Worm (Caenorhabditis elegans): ENCODE results near the gene ttr-18.

Gene ttr-18

DNA sequence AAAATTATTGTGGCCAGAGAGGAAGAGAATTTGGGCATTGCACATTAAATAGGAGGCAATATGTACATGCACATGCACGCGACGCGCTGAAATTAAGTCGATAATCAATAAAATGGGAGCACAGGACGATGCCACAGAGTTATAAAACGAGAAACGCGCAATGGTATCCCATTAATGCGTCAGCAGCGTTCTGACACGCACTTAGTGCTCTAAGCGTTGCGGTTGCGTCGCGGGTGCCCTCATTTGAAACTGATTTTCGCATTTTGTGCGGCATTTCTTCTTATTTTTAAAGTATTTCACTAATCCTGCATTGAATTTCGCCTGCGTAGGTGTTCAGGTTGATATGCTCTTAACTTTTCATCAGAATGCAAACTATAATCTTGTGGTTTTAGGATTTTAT lies 33.5 kb downstream of the ttr-18 start, which contains the start of gene rsp-1 (continued):
- TF ChIP-seq hsf-1 (GFP tag; IDR thresholded peaks at IDR 0.05), result peak; percentile 12; the same call in 1 of the 2 replicates

DNA sequence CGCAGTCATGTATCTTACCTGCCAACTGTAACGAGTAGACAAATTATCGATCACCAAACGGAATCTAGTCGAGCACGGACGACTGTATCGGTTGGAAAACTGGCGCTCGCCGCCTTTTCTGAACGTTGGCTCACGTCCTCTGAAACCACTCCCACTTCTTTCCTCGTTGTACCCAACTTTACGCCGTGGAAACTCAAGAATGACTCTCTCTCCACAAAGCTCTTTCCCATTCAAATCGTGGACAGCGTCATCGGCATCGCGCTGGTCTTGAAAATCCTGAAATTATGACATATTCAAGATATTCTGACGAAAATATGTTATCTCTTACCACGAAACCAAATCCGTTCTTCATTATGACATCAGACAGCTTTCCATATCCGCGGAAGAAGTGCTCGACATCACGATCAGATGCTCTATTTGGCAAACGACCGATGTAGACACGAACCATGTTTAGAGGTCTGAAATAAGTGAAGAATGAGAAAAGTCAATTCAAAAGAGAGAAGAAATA lies 34.0 kb downstream of the ttr-18 start, which contains the start of gene rsp-2:
rsp-2 (minus strand) TSS at position 458 of the 508 bp plus-strand sequence.
- no peak for TF ChIP-seq mcd-1 (GFP tag; IDR thresholded peaks at IDR 0.05)
- no peak for TF ChIP-seq unc-130 (GFP tag; optimal IDR thresholded peaks at IDR 0.05)
- TF ChIP-seq ceh-91 (GFP tag; IDR thresholded peaks at IDR 0.05), result no peak
- no peak for TF ChIP-seq madf-8 (GFP tag; conservative IDR thresholded peaks at IDR 0.05)
- TF ChIP-seq aptf-2 (GFP tag; conservative IDR thresholded peaks at IDR 0.05), result no peak
- TF ChIP-seq T26A5.8 (tag; optimal IDR thresholded peaks at IDR 0.05), result no peak
- no peak for TF ChIP-seq Y79H2A.3 (GFP tag; conservative IDR thresholded peaks at IDR 0.05)
- no peak for TF ChIP-seq cebp-1 (GFP tag; IDR thresholded peaks at IDR 0.05)
- no peak for TF ChIP-seq cebp-1 (tag; optimal IDR thresholded peaks at IDR 0.05)
- TF ChIP-seq tbx-9 (tag; optimal IDR thresholded peaks at IDR 0.05; ENCODE audit: borderline replicate concordance), result no peak
- no peak for TF ChIP-seq B0261.1 (tag; optimal IDR thresholded peaks at IDR 0.05)
- TF ChIP-seq K12H6.12 (tag; optimal IDR thresholded peaks at IDR 0.05), result no peak
- no peak for TF ChIP-seq ceh-58 (GFP tag; IDR thresholded peaks at IDR 0.05)
- no peak for TF ChIP-seq tbp1 (GFP tag; optimal IDR thresholded peaks at IDR 0.05)
- TF ChIP-seq rpc-1 (optimal IDR thresholded peaks at IDR 0.05), result no peak
- no peak for TF ChIP-seq rpc-1 (tag; optimal IDR thresholded peaks at IDR 0.05)
- TF ChIP-seq ztf-25 (GFP tag; IDR thresholded peaks at IDR 0.05), result no peak
- no peak for TF ChIP-seq gei-17 (GFP tag; optimal IDR thresholded peaks at IDR 0.05)
- TF ChIP-seq C06A6.2 (GFP tag; conservative IDR thresholded peaks at IDR 0.05), result no peak
- no peak for TF ChIP-seq xnd-1 (tag; optimal IDR thresholded peaks at IDR 0.05)

DNA sequence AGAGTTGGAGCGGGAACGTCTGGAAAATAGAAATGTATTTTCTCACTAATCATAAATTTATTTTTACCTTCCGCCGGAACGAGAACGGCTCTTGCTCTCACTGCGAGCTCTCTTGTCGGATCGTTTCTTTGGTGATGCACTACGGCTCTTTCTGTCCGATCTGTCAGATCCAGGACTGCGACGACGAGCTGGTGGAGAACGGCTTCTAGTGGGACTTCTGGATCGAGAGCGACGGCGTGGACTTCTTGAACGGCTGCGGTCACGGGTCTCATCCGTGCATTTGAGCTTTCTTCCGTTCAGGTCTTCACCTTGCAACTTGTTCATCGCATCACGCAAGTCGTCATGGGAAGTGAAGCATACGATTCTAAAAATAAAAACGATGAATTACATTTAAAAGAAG lies 34.8 kb downstream of the ttr-18 start:
- TF ChIP-seq akir-1 (GFP tag; optimal IDR thresholded peaks at IDR 0.05) (no peak), zfh-2 (GFP tag; conservative IDR thresholded peaks at IDR 0.05) (peak; percentile 78), egrh-3 (GFP tag; IDR thresholded peaks at IDR 0.05) (peak; percentile 28; the same call in 1 of the 2 replicates), Y79H2A.3 (GFP tag; conservative IDR thresholded peaks at IDR 0.05) (no peak), fkh-3 (tag; optimal IDR thresholded peaks at IDR 0.05) (peak; percentile 2)

DNA sequence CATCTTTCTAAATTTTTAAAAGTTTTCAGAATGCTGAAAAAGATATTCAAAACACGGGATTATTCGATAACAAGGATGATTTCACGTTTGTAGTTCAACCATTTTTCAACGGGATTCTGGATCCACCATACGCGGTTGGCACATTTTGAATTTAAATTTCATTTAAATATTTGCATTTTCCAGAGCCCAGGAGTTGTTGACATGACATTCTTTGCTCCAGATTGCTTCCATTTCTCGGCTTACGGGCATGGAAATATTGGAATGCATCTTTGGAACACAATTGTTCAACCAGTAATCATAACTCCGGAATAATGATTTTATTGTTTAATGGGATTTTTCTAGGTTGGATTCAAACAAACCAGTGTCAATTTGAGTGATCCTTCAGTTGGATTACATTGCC lies 35.7 kb downstream of the ttr-18 start:
- no peak for TF ChIP-seq nfya-2 (GFP tag; IDR thresholded peaks at IDR 0.05)
- TF ChIP-seq madf-6 (GFP tag; IDR thresholded peaks at IDR 0.05), result no peak
- no peak for TF ChIP-seq die-1 (tag; optimal IDR thresholded peaks at IDR 0.05)
- no peak for TF ChIP-seq xnd-1 (tag; optimal IDR thresholded peaks at IDR 0.05)
- TF ChIP-seq ztf-25 (GFP tag; IDR thresholded peaks at IDR 0.05), result no peak
- peak in 1 of 3 experiments; percentile 3 for TF ChIP-seq lin-35 (GFP tag; optimal IDR thresholded peaks at IDR 0.05)
- no peak for TF ChIP-seq ceh-100 (GFP tag; IDR thresholded peaks at IDR 0.05)
- no peak for TF ChIP-seq aptf-3 (GFP tag; IDR thresholded peaks at IDR 0.05)

DNA sequence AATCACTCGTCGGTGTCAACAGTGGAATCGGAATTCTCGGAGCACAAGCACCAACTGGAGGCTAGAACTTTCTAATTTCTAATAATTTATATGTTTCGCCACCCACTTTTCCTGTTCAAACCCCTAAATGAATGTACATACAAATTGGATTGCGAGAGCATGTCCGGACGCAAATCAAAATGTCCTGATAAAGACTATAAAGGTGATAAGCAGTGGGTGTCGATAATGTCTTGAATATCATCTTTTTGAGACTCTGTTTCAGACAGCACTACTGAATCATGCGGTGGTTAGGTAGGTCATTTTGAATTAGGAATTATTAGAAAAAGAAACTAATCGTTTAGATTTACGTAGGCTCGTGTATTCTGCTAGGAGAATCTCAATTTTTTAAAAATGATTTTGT lies 37.8 kb downstream of the ttr-18 start, which contains the start of gene W02B12.1:
W02B12.1 (plus strand) TSS at position 269 of the 400 bp plus-strand sequence.
- TF ChIP-seq C17E4.6 (GFP tag; IDR thresholded peaks at IDR 0.05) (no peak), nhr-80 (tag; optimal IDR thresholded peaks at IDR 0.05) (peak; percentile 73), rec-8 (tag; optimal IDR thresholded peaks at IDR 0.05) (no peak)

All from whole organism, young adult.